Worm (Caenorhabditis elegans) whole organism, young adult: ENCODE data around the gene mdmh-35.

Source experiments
- B0035.1 ChIP-seq: sonication (generic microtip); optimal IDR thresholded peaks from 2 replicates; lab custom pipeline; 2016; ENCODE audit warnings: missing genetic modification characterization, mild to moderate bottlenecking, missing compliant biosample characterization, missing genotype, missing genetic modification reagents
- D2030.7 ChIP-seq: fragments of 200-800 bp; sonication (Bioruptor generic); IDR thresholded peaks from 2 replicates; pipeline ENCODE4 v1.3.6; 2022; ENCODE audit warnings: missing genetic modification reagents, missing genetic modification characterization, missing compliant biosample characterization
- F37B4.10 ChIP-seq: fragments of 200-800 bp; sonication (Bioruptor generic); IDR thresholded peaks from 2 replicates; pipeline ENCODE4 v1.3.6; 2022; ENCODE audit warnings: missing genetic modification characterization, missing compliant biosample characterization
- F39B2.1 ChIP-seq: fragments of 200-800 bp; sonication (Bioruptor generic); IDR thresholded peaks from 2 replicates; pipeline ENCODE4 v1.3.6; 2022; ENCODE audit warnings: missing genetic modification reagents, missing genetic modification characterization, missing compliant biosample characterization
- F52B5.7 ChIP-seq: sonication (generic microtip); optimal IDR thresholded peaks from 2 replicates; lab custom pipeline; 2016; ENCODE audit warnings: mild to moderate bottlenecking, missing genetic modification characterization, missing compliant biosample characterization
- K11D2.4 ChIP-seq: fragments of 200-800 bp; sonication (Bioruptor generic); IDR thresholded peaks from 2 replicates; pipeline ENCODE4 v1.3.6; 2022; ENCODE audit warnings: missing genetic modification reagents, missing genetic modification characterization, missing compliant biosample characterization
- T26A5.8 ChIP-seq: sonication (generic microtip); optimal IDR thresholded peaks from 2 replicates; lab custom pipeline; 2016; ENCODE audit warnings: missing genetic modification characterization, missing compliant biosample characterization
- Y53G8AR.9 ChIP-seq: fragments of 200-800 bp; sonication (Bioruptor generic); conservative IDR thresholded peaks from 2 replicates; pipeline ENCODE4 v1.3.6; 2022; ENCODE audit warnings: missing genetic modification reagents, missing genetic modification characterization, missing compliant biosample characterization
- Y67H2A.10 ChIP-seq: fragments of 200-800 bp; sonication (Bioruptor generic); conservative IDR thresholded peaks from 2 replicates; pipeline ENCODE4 v1.3.6; 2022; ENCODE audit warnings: missing genetic modification reagents, missing genetic modification characterization, missing compliant biosample characterization
- Y95B8A.8 ChIP-seq: fragments of 200-800 bp; sonication (Bioruptor generic); IDR thresholded peaks from 2 replicates; pipeline ENCODE4 v1.3.6; 2022; ENCODE audit warnings: missing genetic modification reagents, missing genetic modification characterization, missing compliant biosample characterization
- akir-1 ChIP-seq: fragments of 200-800 bp; sonication (Bioruptor generic); optimal IDR thresholded peaks from 2 replicates; lab custom pipeline; 2018; ENCODE audit warnings: mild to moderate bottlenecking, missing genetic modification characterization, moderate library complexity, missing compliant biosample characterization
- attf-3 ChIP-seq: fragments of 200-800 bp; sonication (Bioruptor generic); conservative IDR thresholded peaks from 2 replicates; pipeline ENCODE4 v1.3.6; 2022; ENCODE audit warnings: missing genetic modification reagents, missing genetic modification characterization, missing compliant biosample characterization
- ceh-100 ChIP-seq: fragments of 200-800 bp; sonication (Bioruptor generic); IDR thresholded peaks from 2 replicates; pipeline ENCODE4 v1.3.6; 2022; ENCODE audit warnings: missing genetic modification reagents, missing genetic modification characterization, missing compliant biosample characterization
- ceh-27 ChIP-seq: fragments of 200-800 bp; sonication (Bioruptor generic); optimal IDR thresholded peaks from 2 replicates; lab custom pipeline; 2018; ENCODE audit warnings: mild to moderate bottlenecking, missing genetic modification characterization, moderate library complexity, missing compliant biosample characterization
- ceh-40 ChIP-seq: fragments of 200-800 bp; sonication (Bioruptor generic); IDR thresholded peaks from 2 replicates; pipeline ENCODE4 v1.3.6; 2022; ENCODE audit warnings: missing genetic modification characterization, missing compliant biosample characterization
- efl-1 ChIP-seq: fragments of 150-350 bp; optimal IDR thresholded peaks from 2 replicates; lab custom pipeline; 2014; ENCODE audit warnings: missing biosample characterization, missing genetic modification reagents, missing genetic modification characterization
- ets-4 ChIP-seq: fragments of 200-800 bp; sonication (Bioruptor generic); optimal IDR thresholded peaks from 2 replicates; lab custom pipeline; 2018; ENCODE audit warnings: mild to moderate bottlenecking, missing genetic modification characterization, missing compliant biosample characterization
- fkh-3 ChIP-seq: sonication (generic microtip); optimal IDR thresholded peaks from 2 replicates; lab custom pipeline; 2016; ENCODE audit warnings: mild to moderate bottlenecking, missing genetic modification characterization, missing compliant biosample characterization
- him-1 ChIP-seq: sonication (generic microtip); optimal IDR thresholded peaks from 2 replicates; lab custom pipeline; 2016; ENCODE audit warnings: missing genotype, missing genetic modification reagents, missing genetic modification characterization, missing compliant biosample characterization
- hrde-1 ChIP-seq: sonication (generic microtip); optimal IDR thresholded peaks from 2 replicates; lab custom pipeline; 2016; ENCODE audit warnings: missing genetic modification characterization, mild to moderate bottlenecking, missing compliant biosample characterization, moderate library complexity, missing genotype, missing genetic modification reagents, borderline replicate concordance
- let-607 ChIP-seq, 2 experiments: fragments of 200-800 bp in 1 of 2; sonication (Bioruptor generic) in 1 of 2; sonication (generic microtip) in 1 of 2; optimal IDR thresholded peaks; 2 replicates each; lab custom pipeline; 2016 to 2018; ENCODE audit warnings: mild to moderate bottlenecking in 2 of 2, missing compliant biosample characterization in 2 of 2, missing genetic modification characterization in 2 of 2, moderate library complexity in 2 of 2, missing genotype in 1 of 2
- lin-54 ChIP-seq: fragments of 200-800 bp; sonication (Bioruptor generic); optimal IDR thresholded peaks from 2 replicates; lab custom pipeline; 2018; ENCODE audit warnings: mild to moderate bottlenecking, missing genetic modification characterization, missing compliant biosample characterization
- lir-1 ChIP-seq: fragments of 200-800 bp; sonication (Bioruptor generic); conservative IDR thresholded peaks from 2 replicates; pipeline ENCODE4 v1.3.6; 2022; ENCODE audit warnings: missing genetic modification reagents, missing genetic modification characterization, missing compliant biosample characterization
- madf-3 ChIP-seq: fragments of 200-800 bp; sonication (Bioruptor generic); IDR thresholded peaks from 2 replicates; pipeline ENCODE4 v1.3.6; 2022; ENCODE audit warnings: missing genetic modification reagents, missing genetic modification characterization, missing compliant biosample characterization
- madf-6 ChIP-seq: fragments of 200-800 bp; sonication (Bioruptor generic); IDR thresholded peaks from 2 replicates; pipeline ENCODE4 v1.3.6; 2022; ENCODE audit warnings: missing genetic modification reagents, missing genetic modification characterization, missing compliant biosample characterization
- mel-28 ChIP-seq: sonication (generic microtip); optimal IDR thresholded peaks from 2 replicates; lab custom pipeline; 2016; ENCODE audit warnings: borderline replicate concordance, mild to moderate bottlenecking, missing genetic modification characterization, missing compliant biosample characterization
- mes-4 ChIP-seq: sonication (generic microtip); optimal IDR thresholded peaks from 2 replicates; lab custom pipeline; 2016; ENCODE audit warnings: missing genotype, missing genetic modification characterization, missing compliant biosample characterization
- nfya-2 ChIP-seq: fragments of 200-800 bp; sonication (Bioruptor generic); IDR thresholded peaks from 2 replicates; pipeline ENCODE4 v1.3.6; 2022; ENCODE audit warnings: missing genetic modification reagents, missing genetic modification characterization, missing compliant biosample characterization
- nfyb-1 ChIP-seq: fragments of 200-800 bp; sonication (Bioruptor generic); IDR thresholded peaks from 2 replicates; pipeline ENCODE4 v1.3.6; 2022; ENCODE audit warnings: missing genetic modification reagents, missing genetic modification characterization, missing compliant biosample characterization
- nhr-120 ChIP-seq: fragments of 200-800 bp; sonication (Bioruptor generic); IDR thresholded peaks from 2 replicates; pipeline ENCODE4 v1.3.6; 2022; ENCODE audit warnings: missing genetic modification characterization, missing compliant biosample characterization
- nhr-90 ChIP-seq: sonication (generic microtip); optimal IDR thresholded peaks from 2 replicates; lab custom pipeline; 2016; ENCODE audit warnings: missing genotype, mild to moderate bottlenecking, missing genetic modification characterization, missing compliant biosample characterization
- sdz-38 ChIP-seq: sonication (generic microtip); optimal IDR thresholded peaks from 2 replicates; lab custom pipeline; 2016; ENCODE audit warnings: missing genotype, missing genetic modification characterization, missing compliant biosample characterization
- sea-2 ChIP-seq: fragments of 200-800 bp; sonication (Bioruptor generic); IDR thresholded peaks from 2 replicates; pipeline ENCODE4 v1.3.6; 2022; ENCODE audit warnings: missing genetic modification characterization, missing compliant biosample characterization
- snpc-1.1 ChIP-seq: sonication (generic microtip); optimal IDR thresholded peaks from 2 replicates; lab custom pipeline; 2017; ENCODE audit warnings: missing genetic modification characterization, mild to moderate bottlenecking, missing compliant biosample characterization, antibody characterized with exemption, moderate library complexity, missing genotype, missing genetic modification reagents; ENCODE audit not compliant: insufficient read depth
- snpc-1.3 ChIP-seq: sonication (generic microtip); optimal IDR thresholded peaks from 2 replicates; lab custom pipeline; 2017; ENCODE audit warnings: missing genetic modification characterization, mild to moderate bottlenecking, missing compliant biosample characterization, antibody characterized with exemption, moderate library complexity, missing genotype, missing genetic modification reagents; ENCODE audit not compliant: insufficient read depth
- snpc-3.4 ChIP-seq: sonication (generic microtip); optimal IDR thresholded peaks from 2 replicates; lab custom pipeline; 2017; ENCODE audit warnings: missing genetic modification characterization, mild to moderate bottlenecking, missing compliant biosample characterization, antibody characterized with exemption, moderate library complexity, missing genotype, missing genetic modification reagents
- somi-1 ChIP-seq: fragments of 200-800 bp; sonication (Bioruptor generic); optimal IDR thresholded peaks from 2 replicates; lab custom pipeline; 2018; ENCODE audit warnings: mild to moderate bottlenecking, missing genetic modification characterization, missing compliant biosample characterization
- sptf-2 ChIP-seq: fragments of 200-800 bp; sonication (Bioruptor generic); optimal IDR thresholded peaks from 2 replicates; lab custom pipeline; 2018; ENCODE audit warnings: mild to moderate bottlenecking, missing genetic modification characterization, missing compliant biosample characterization
- tbp1 ChIP-seq: fragments of 200-800 bp; sonication (Bioruptor generic); optimal IDR thresholded peaks from 2 replicates; lab custom pipeline; 2018; ENCODE audit warnings: mild to moderate bottlenecking, missing genetic modification characterization, missing compliant biosample characterization
- tlf-1 ChIP-seq: fragments of 200-800 bp; sonication (Bioruptor generic); optimal IDR thresholded peaks from 2 replicates; lab custom pipeline; 2018; ENCODE audit warnings: mild to moderate bottlenecking, missing genetic modification characterization, missing compliant biosample characterization
- xnd-1 ChIP-seq: sonication (generic microtip); optimal IDR thresholded peaks from 2 replicates; lab custom pipeline; 2016; ENCODE audit warnings: missing genotype, missing genetic modification reagents, missing genetic modification characterization, missing compliant biosample characterization
- zfh-2 ChIP-seq: fragments of 200-800 bp; sonication (Bioruptor generic); conservative IDR thresholded peaks from 2 replicates; pipeline ENCODE4 v1.3.6; 2022; ENCODE audit warnings: missing genetic modification reagents, missing genetic modification characterization, missing compliant biosample characterization
- zim-3 ChIP-seq: sonication (generic microtip); optimal IDR thresholded peaks from 2 replicates; lab custom pipeline; 2017; ENCODE audit warnings: mild to moderate bottlenecking, missing genetic modification characterization, moderate library complexity, missing compliant biosample characterization
- ztf-25 ChIP-seq: fragments of 200-800 bp; sonication (Bioruptor generic); IDR thresholded peaks from 2 replicates; pipeline ENCODE4 v1.3.6; 2022; ENCODE audit warnings: missing genetic modification reagents, missing genetic modification characterization, missing compliant biosample characterization

Gene mdmh-35

ce11 chrII:7863480-7864125 lies 8.1 kb upstream of the mdmh-35 start (continued):
- TF ChIP-seq ceh-100 (GFP tag; lab: Robert Waterston, UW): 0 out of 2 replicates have a peak, but pooled peaks have one; percentile 10
- no peak for TF ChIP-seq T26A5.8 (tag; lab: Kevin White, UChicago)
- TF ChIP-seq ztf-25: no peak
- peak; percentile 90 for TF ChIP-seq zfh-2 (GFP tag; lab: Robert Waterston, UW)
- no peak for TF ChIP-seq snpc-3.4 (tag; lab: Kevin White, UChicago)
- no peak for TF ChIP-seq xnd-1
- TF ChIP-seq akir-1 (GFP tag; lab: Kevin White, UChicago): no peak
- TF ChIP-seq lin-54 (GFP tag; lab: Kevin White, UChicago): peak; percentile 75
- no peak for TF ChIP-seq ets-4
- TF ChIP-seq him-1: peak; percentile 41
- TF ChIP-seq nfyb-1 (GFP tag; lab: Robert Waterston, UW): no peak
- no peak for TF ChIP-seq sptf-2

DNA sequence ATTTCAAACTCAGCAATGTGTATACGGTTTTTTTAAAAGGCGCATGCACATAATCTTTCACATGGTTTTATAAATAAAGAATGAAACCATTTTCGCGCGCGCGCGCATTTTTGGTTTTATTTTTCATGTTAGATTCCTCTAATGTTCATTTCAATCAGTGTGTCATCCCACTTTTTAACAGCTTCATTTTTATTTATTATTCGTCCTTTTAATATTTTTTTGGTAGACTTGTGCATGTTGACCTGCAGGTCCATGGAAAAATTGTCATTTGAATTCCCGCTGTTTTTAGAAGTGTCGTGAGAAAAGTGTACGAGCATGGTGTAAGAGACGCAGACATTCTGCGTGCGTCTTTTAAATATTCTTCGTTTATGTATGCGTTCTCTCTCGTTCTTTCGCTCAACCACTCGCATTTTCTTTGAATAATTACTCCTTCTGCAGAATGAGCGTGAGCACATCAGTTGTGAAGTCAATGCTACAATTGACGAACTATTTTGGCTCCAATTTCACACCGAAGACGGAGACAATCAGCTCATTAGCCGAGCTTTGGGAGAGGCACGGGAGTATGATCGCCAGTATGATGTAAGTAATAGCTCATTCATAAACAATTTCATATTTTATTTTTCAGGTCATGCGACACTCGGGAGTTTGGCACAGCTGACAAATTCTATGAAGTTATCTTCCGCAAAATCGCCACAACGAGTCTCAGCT lies 4.9 kb upstream of the mdmh-35 start, which contains the start of gene lin-5:
lin-5 (plus strand) TSS at position 354 of the 708 bp plus-strand sequence.
- TF ChIP-seq madf-6 (GFP tag; lab: Robert Waterston, UW) (peak; percentile 99), D2030.7 (GFP tag; lab: Robert Waterston, UW) (peak; percentile 91), tbp1 (GFP tag; lab: Kevin White, UChicago) (peak; percentile 35), ceh-40 (no peak), F39B2.1 (GFP tag; lab: Robert Waterston, UW) (no peak), nhr-90 (tag; lab: Kevin White, UChicago) (no peak), sdz-38 (tag; lab: Kevin White, UChicago) (no peak), Y53G8AR.9 (peak; percentile 73; the same call in 1 of the 2 replicates), mes-4 (tag; lab: Kevin White, UChicago) (no peak), sea-2 (GFP tag; lab: Robert Waterston, UW) (no peak), Y95B8A.8 (GFP tag; lab: Robert Waterston, UW) (peak; percentile 69; the same call in 1 of the 2 replicates), lin-54 (GFP tag; lab: Kevin White, UChicago) (peak; percentile 92), snpc-1.3 (peak; percentile 62), him-1 (no peak), F52B5.7 (tag; lab: Kevin White, UChicago) (no peak), zim-3 (no peak), hrde-1 (peak; percentile 8), F37B4.10 (GFP tag; lab: Robert Waterston, UW) (no peak), nfya-2 (GFP tag; lab: Robert Waterston, UW) (no peak), mel-28 (no peak), efl-1 (GFP tag; lab: Kevin White, UChicago) (peak; percentile 96), B0035.1 (no peak), nhr-120 (GFP tag; lab: Robert Waterston, UW) (no peak), snpc-3.4 (tag; lab: Kevin White, UChicago) (peak; percentile 82), fkh-3 (no peak), madf-3 (0 out of 2 replicates have a peak, but pooled peaks have one; percentile 48), snpc-1.1 (tag; lab: Kevin White, UChicago) (no peak), ceh-100 (GFP tag; lab: Robert Waterston, UW) (no peak), K11D2.4 (GFP tag; lab: Robert Waterston, UW) (no peak), tlf-1 (peak; percentile 78), somi-1 (GFP tag; lab: Kevin White, UChicago) (no peak), ceh-27 (GFP tag; lab: Kevin White, UChicago) (peak; percentile 23), lir-1 (GFP tag; lab: Robert Waterston, UW) (no peak; the same call in 1 of the 2 replicates), Y67H2A.10 (GFP tag; lab: Robert Waterston, UW) (no peak), attf-3 (peak; percentile 70), nfyb-1 (GFP tag; lab: Robert Waterston, UW) (0 out of 2 replicates have a peak, but pooled peaks have one; percentile 33), let-607 (tag; optimal IDR thresholded peaks at IDR 0.05; lab: Kevin White, UChicago) (no peak)
